Fruit fly (Drosophila melanogaster) whole organism, adult: ENCODE results near the gene Ptx1.

Experiments used
- CG11617 ChIP-seq: fragments of 200-800 bp; sonication (Bioruptor generic); optimal IDR thresholded peaks from 2 replicates; lab custom pipeline; 2017; ENCODE audit warnings: mild to moderate bottlenecking, missing biosample characterization, missing genetic modification reagents, missing genetic modification characterization
- CG12768 ChIP-seq: fragments of 200-800 bp; sonication (Bioruptor generic); optimal IDR thresholded peaks from 2 replicates; lab custom pipeline; 2017; ENCODE audit warnings: missing biosample characterization, missing genetic modification characterization, mild to moderate bottlenecking, moderate library complexity, missing genetic modification reagents
- CG14711 ChIP-seq: fragments of 200-800 bp; sonication (Bioruptor generic); optimal IDR thresholded peaks from 2 replicates; lab custom pipeline; 2018; ENCODE audit warnings: missing biosample characterization, mild to moderate bottlenecking, missing genetic modification characterization, moderate library complexity
- CG1620 ChIP-seq: fragments of 200-800 bp; sonication (Bioruptor generic); optimal IDR thresholded peaks from 2 replicates; lab custom pipeline; 2016; ENCODE audit warnings: missing biosample characterization, missing genetic modification characterization
- CG33017 ChIP-seq: fragments of 200-800 bp; sonication (Bioruptor generic); optimal IDR thresholded peaks from 2 replicates; lab custom pipeline; 2018; ENCODE audit warnings: missing biosample characterization, mild to moderate bottlenecking, missing genetic modification characterization, moderate library complexity
- CG5204 ChIP-seq: fragments of 200-800 bp; sonication (Bioruptor generic); optimal IDR thresholded peaks from 2 replicates; lab custom pipeline; 2016; ENCODE audit warnings: missing biosample characterization, missing genetic modification characterization
- CG7045 ChIP-seq: fragments of 200-800 bp; sonication (Bioruptor generic); optimal IDR thresholded peaks from 2 replicates; lab custom pipeline; 2017; ENCODE audit warnings: missing biosample characterization, mild to moderate bottlenecking, missing genetic modification characterization
- CG7101 ChIP-seq: fragments of 200-800 bp; sonication (Bioruptor generic); optimal IDR thresholded peaks from 2 replicates; lab custom pipeline; 2018; ENCODE audit warnings: missing biosample characterization, mild to moderate bottlenecking, missing genetic modification characterization, moderate library complexity
- Clk ChIP-seq: fragments of 200-800 bp; sonication (Bioruptor generic); optimal IDR thresholded peaks from 2 replicates; lab custom pipeline; 2017; ENCODE audit warnings: missing biosample characterization, missing genetic modification characterization
- Crg-1 ChIP-seq: fragments of 200-800 bp; sonication (Bioruptor generic); optimal IDR thresholded peaks from 2 replicates; lab custom pipeline; 2016; ENCODE audit warnings: missing biosample characterization, missing genetic modification characterization
- Hr96 ChIP-seq: fragments of 200-800 bp; sonication (Bioruptor generic); optimal IDR thresholded peaks from 2 replicates; lab custom pipeline; 2016; ENCODE audit warnings: missing biosample characterization, missing genetic modification characterization
- Mnt ChIP-seq: fragments of 200-800 bp; sonication (Bioruptor generic); optimal IDR thresholded peaks from 2 replicates; lab custom pipeline; 2016; ENCODE audit warnings: missing biosample characterization, mild to moderate bottlenecking, missing genetic modification characterization
- bab1 ChIP-seq: fragments of 200-800 bp; sonication (Bioruptor generic); optimal IDR thresholded peaks from 3 replicates; lab custom pipeline; 2019; ENCODE audit warnings: missing biosample characterization, mild to moderate bottlenecking, missing genetic modification characterization, moderate library complexity
- cic ChIP-seq: fragments of 200-800 bp; sonication (Bioruptor generic); optimal IDR thresholded peaks from 2 replicates; lab custom pipeline; 2017; ENCODE audit warnings: missing biosample characterization, mild to moderate bottlenecking, missing genetic modification characterization, moderate library complexity
- cnc ChIP-seq, 2 experiments: fragments of >200 bp; optimal IDR thresholded peaks; 2 replicates each; lab custom pipeline; 2017
- kay ChIP-seq: fragments of 200-800 bp; sonication (Bioruptor generic); peaks from one replicate; lab custom pipeline; 2016; ENCODE audit warnings: missing biosample characterization, missing genetic modification characterization, borderline replicate concordance
- ovo ChIP-seq: fragments of 200-800 bp; sonication (Bioruptor generic); optimal IDR thresholded peaks from 2 replicates; lab custom pipeline; 2016; ENCODE audit warnings: missing biosample characterization, missing genetic modification characterization
- pad ChIP-seq: fragments of 200-800 bp; sonication (Bioruptor generic); optimal IDR thresholded peaks from 3 replicates; lab custom pipeline; 2017; ENCODE audit warnings: missing biosample characterization, missing genetic modification characterization, mild to moderate bottlenecking, moderate library complexity, missing genetic modification reagents
- tj ChIP-seq: fragments of 200-800 bp; sonication (Bioruptor generic); optimal IDR thresholded peaks from 3 replicates; lab custom pipeline; 2017; ENCODE audit warnings: missing biosample characterization, mild to moderate bottlenecking, missing genetic modification characterization, moderate library complexity
- toe ChIP-seq: fragments of 200-800 bp; sonication (Bioruptor generic); optimal IDR thresholded peaks from 2 replicates; lab custom pipeline; 2016; ENCODE audit warnings: missing biosample characterization, missing genetic modification characterization

The Ptx1 gene

DNA sequence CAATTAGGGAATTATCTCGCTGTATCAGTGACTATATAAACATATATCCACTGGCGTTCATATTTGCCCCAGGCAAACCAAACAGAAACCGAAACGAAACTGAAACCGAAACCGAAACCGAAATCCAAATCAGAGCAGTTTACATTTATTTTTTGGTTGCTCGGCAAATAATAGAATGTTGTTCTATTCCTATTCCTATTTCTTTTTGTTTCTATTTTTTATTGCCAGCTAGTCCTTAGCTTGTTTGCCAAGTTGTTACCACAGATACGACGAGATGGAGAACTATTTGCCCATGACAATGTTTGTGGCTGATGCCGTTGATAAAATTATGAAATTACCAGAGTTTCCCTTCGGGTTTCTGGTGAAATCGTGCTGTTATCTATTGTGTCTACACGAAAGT lies 6.3 kb downstream of the Ptx1 start:
- TF ChIP-seq CG7101 (tag; lab: Kevin White, UChicago) = no peak
- no peak for TF ChIP-seq Hr96 (GFP tag; lab: Kevin White, UChicago)
- TF ChIP-seq CG7045 (GFP tag; lab: Kevin White, UChicago) = no peak
- TF ChIP-seq toe (GFP tag; lab: Kevin White, UChicago) = no peak
- no peak for TF ChIP-seq tj (GFP tag; lab: Kevin White, UChicago)
- no peak for TF ChIP-seq kay
- TF ChIP-seq Mnt (GFP tag; lab: Kevin White, UChicago) = no peak
- no peak for TF ChIP-seq pad (GFP tag; lab: Kevin White, UChicago)
- no peak for TF ChIP-seq CG14711
- TF ChIP-seq CG11617 (GFP tag; lab: Kevin White, UChicago) = no peak
- no peak for TF ChIP-seq ovo (GFP tag; lab: Kevin White, UChicago)
- no peak for TF ChIP-seq cnc (optimal IDR thresholded peaks at IDR 0.05; lab: Kevin White, UChicago)
- no peak for TF ChIP-seq Clk (GFP tag; lab: Kevin White, UChicago)
- no peak for TF ChIP-seq Crg-1 (GFP tag; lab: Kevin White, UChicago)
- TF ChIP-seq bab1 = no peak
- no peak for TF ChIP-seq cic (GFP tag; lab: Kevin White, UChicago)
- TF ChIP-seq CG33017 (tag; lab: Kevin White, UChicago) = no peak
- TF ChIP-seq CG5204 (GFP tag; lab: Kevin White, UChicago) = no peak
- no peak for TF ChIP-seq CG12768 (GFP tag; lab: Kevin White, UChicago)

DNA sequence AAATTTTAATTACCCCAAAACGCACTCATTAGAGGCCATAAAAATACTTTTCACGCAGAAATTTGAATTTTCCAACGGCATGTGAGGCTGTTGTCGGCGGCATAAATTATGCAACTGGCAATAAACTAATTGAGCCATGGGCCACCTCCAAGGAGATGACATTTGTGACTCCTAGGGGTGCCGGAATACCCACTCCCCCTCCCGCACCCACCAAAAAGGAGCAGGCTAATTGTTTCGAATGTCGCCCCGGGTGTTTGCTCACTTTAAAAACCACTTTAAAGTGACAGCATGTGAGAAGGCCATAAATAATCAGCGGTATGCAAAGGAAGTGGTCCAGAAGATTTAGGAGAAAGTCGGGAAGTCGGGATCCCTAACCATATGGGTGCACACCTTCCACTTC lies 9.9 kb downstream of the Ptx1 start:
- TF ChIP-seq pad (GFP tag; lab: Kevin White, UChicago) (no peak), ovo (GFP tag; lab: Kevin White, UChicago) (no peak), toe (GFP tag; lab: Kevin White, UChicago) (no peak), tj (GFP tag; lab: Kevin White, UChicago) (no peak), cic (GFP tag; lab: Kevin White, UChicago) (no peak), CG14711 (no peak), kay (no peak), CG12768 (GFP tag; lab: Kevin White, UChicago) (no peak), CG7045 (GFP tag; lab: Kevin White, UChicago) (no peak), Mnt (GFP tag; lab: Kevin White, UChicago) (no peak), CG7101 (tag; lab: Kevin White, UChicago) (no peak), CG33017 (tag; lab: Kevin White, UChicago) (no peak), bab1 (no peak)

DNA sequence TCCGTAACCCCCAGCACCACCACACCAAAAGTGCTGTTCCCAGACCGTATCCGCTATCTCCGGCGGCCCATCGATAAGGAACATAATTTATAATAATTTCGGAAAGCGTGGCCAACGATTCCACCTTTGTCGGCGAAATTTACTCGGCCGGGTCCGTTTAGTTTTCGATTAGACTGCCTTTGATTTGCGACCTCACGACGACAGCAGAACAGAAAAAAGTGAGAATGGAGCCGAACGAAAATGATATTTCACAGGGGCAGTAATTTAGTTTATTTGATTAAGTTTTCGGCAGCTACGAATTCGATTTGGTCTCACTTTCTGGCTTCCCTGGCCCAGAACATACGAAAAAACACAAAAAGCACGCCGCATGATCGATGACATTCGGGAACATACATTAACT lies 11.0 kb downstream of the Ptx1 start:
- no peak for TF ChIP-seq CG14711
- TF ChIP-seq Hr96 (GFP tag; lab: Kevin White, UChicago) = no peak
- TF ChIP-seq Crg-1 (GFP tag; lab: Kevin White, UChicago) = no peak
- TF ChIP-seq cic (GFP tag; lab: Kevin White, UChicago) = no peak
- no peak for TF ChIP-seq CG1620
- TF ChIP-seq toe (GFP tag; lab: Kevin White, UChicago) = no peak
- TF ChIP-seq CG11617 (GFP tag; lab: Kevin White, UChicago) = no peak
- TF ChIP-seq Mnt (GFP tag; lab: Kevin White, UChicago) = no peak
- TF ChIP-seq CG7101 (tag; lab: Kevin White, UChicago) = no peak
- no peak for TF ChIP-seq CG33017 (tag; lab: Kevin White, UChicago)

DNA sequence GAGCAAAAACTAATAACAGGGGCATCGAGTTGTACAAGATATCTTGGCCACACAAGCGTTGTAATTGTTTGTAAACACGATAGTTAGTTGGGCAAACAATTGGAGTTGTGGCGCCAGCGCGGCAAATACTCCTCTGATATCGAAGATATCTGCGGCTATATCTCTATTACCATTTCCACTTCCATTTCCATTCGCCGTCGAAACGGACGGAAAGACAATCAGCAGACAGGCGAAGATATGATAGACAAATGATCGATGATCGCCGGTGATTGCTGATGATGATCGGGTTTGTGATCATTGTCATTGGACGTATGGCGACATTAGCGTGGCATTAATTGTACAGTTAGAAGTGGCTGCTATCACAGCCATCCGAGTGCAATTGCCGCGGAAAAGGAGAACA lies 12.9 kb downstream of the Ptx1 start:
- TF ChIP-seq cnc (optimal IDR thresholded peaks at IDR 0.05; lab: Kevin White, UChicago) (no peak), CG33017 (tag; lab: Kevin White, UChicago) (no peak), Clk (GFP tag; lab: Kevin White, UChicago) (no peak), CG12768 (GFP tag; lab: Kevin White, UChicago) (no peak), ovo (GFP tag; lab: Kevin White, UChicago) (no peak), Hr96 (GFP tag; lab: Kevin White, UChicago) (no peak), CG5204 (GFP tag; lab: Kevin White, UChicago) (no peak), CG7101 (tag; lab: Kevin White, UChicago) (no peak), pad (GFP tag; lab: Kevin White, UChicago) (no peak), CG14711 (no peak), bab1 (no peak), cic (GFP tag; lab: Kevin White, UChicago) (no peak), tj (GFP tag; lab: Kevin White, UChicago) (no peak), kay (no peak), CG7045 (GFP tag; lab: Kevin White, UChicago) (no peak)

DNA sequence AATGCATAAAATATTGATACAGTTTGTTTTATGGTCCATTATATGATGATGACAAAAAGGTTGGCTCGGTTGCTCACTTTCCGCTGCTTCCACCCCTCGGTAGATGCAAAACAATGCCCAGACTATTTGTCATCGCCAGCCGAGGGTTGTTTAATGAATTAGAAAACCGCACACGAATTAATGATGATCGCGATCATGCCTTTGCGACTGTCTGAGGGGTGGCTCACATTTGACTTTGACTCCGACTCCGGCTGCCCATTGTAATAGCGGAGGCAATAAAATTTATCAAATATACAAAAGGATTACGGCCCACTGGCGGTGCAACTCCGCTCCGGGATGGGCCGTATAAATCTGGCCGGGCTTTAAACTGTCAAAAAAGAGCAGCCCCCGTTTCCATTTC lies 13.5 kb downstream of the Ptx1 start:
- TF ChIP-seq CG12768 (GFP tag; lab: Kevin White, UChicago) = no peak
- TF ChIP-seq cnc (optimal IDR thresholded peaks at IDR 0.05; lab: Kevin White, UChicago) = no peak
- TF ChIP-seq cic (GFP tag; lab: Kevin White, UChicago) = no peak
- no peak for TF ChIP-seq Crg-1 (GFP tag; lab: Kevin White, UChicago)
- TF ChIP-seq CG5204 (GFP tag; lab: Kevin White, UChicago) = no peak
- TF ChIP-seq CG1620 = no peak
- TF ChIP-seq toe (GFP tag; lab: Kevin White, UChicago) = no peak
- TF ChIP-seq CG33017 (tag; lab: Kevin White, UChicago) = no peak
- no peak for TF ChIP-seq kay
- TF ChIP-seq tj (GFP tag; lab: Kevin White, UChicago) = no peak
- TF ChIP-seq CG14711 = no peak
- TF ChIP-seq Hr96 (GFP tag; lab: Kevin White, UChicago) = no peak
- no peak for TF ChIP-seq pad (GFP tag; lab: Kevin White, UChicago)

- TF ChIP-seq CG11617 (GFP tag; lab: Kevin White, UChicago) (no peak), Crg-1 (GFP tag; lab: Kevin White, UChicago) (no peak), CG33017 (tag; lab: Kevin White, UChicago) (no peak), kay (peak; percentile 11)
Measured at dm6 chr3R:30928634-30929033, 16.1 kb downstream of the Ptx1 start.
